Worm (Caenorhabditis elegans): ENCODE results near the gene nuc-1.
A peak's percentile ranks its signal among the peaks of the same experiment; 100 is the strongest.

The nuc-1 gene

DNA sequence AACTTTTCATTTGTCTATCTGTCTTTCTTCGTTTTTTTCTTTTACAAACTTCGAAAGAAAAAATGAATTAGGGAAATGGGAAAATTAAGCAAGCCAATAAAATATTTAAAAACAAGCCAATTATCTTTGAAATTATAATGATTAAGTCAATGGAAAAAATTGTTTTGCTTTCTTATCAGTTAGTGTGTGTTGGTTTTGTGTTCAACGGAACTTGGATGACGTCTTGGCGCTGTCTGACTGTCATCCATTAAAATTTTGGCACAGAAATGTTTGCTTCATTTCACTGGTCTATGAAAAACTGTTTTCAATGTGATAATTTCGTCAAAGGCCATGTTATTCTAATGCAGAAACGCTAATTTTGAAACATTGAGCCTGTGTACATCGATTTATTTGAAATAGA, 10.8 kb downstream of the nuc-1 start:
- TF ChIP-seq pqm-1 (tag; optimal IDR thresholded peaks at IDR 0.05) = peak; percentile 46
- peak; percentile 66 for TF ChIP-seq elt-2 (tag; optimal IDR thresholded peaks at IDR 0.05)
- no peak for TF ChIP-seq aly-2 (tag; optimal IDR thresholded peaks at IDR 0.05)

DNA sequence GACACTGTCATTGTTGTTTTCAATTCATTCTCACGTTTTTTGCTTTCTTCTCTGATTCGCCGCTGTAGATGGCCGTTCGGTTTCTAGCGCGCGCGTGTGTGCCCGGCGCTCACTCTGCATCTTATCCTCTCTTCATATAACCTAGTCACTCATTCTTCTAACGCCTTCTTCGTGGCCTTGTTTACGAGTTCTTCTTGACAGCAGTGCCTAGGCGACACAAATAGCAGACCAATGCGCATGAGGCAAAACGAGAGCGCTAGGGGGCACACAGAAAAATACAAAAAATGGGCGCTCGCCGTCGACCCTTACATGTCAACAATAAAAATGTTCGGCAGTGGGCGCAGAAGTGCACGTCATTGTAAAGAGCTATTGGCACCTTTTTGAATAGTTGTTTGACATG, 11.4 kb downstream of the nuc-1 start:
- TF ChIP-seq nhr-12 (tag; optimal IDR thresholded peaks at IDR 0.05) (no peak), elt-2 (tag; optimal IDR thresholded peaks at IDR 0.05) (peak; percentile 47), elt-3 (tag; optimal IDR thresholded peaks at IDR 0.05) (no peak), pha-4 (tag; optimal IDR thresholded peaks at IDR 0.05) (peak; percentile 91), lin-39 (tag; optimal IDR thresholded peaks at IDR 0.05) (peak; percentile 75), ceh-82 (tag; optimal IDR thresholded peaks at IDR 0.05) (no peak), aly-2 (tag; optimal IDR thresholded peaks at IDR 0.05) (no peak), nhr-28 (tag; optimal IDR thresholded peaks at IDR 0.05) (no peak), ama-1 (optimal IDR thresholded peaks at IDR 0.05) (peak; percentile 34), nhr-43 (tag; optimal IDR thresholded peaks at IDR 0.05; ENCODE audit: poor library complexity, severe bottlenecking) (peak; percentile 22), elt-1 (tag; optimal IDR thresholded peaks at IDR 0.05) (peak; percentile 33), mdl-1 (tag; optimal IDR thresholded peaks at IDR 0.05) (peak; percentile 57), nhr-77 (tag; optimal IDR thresholded peaks at IDR 0.05) (no peak), pqm-1 (tag; optimal IDR thresholded peaks at IDR 0.05) (peak; percentile 24), fkh-10 (GFP tag; optimal IDR thresholded peaks at IDR 0.05) (no peak), nhr-67 (tag; optimal IDR thresholded peaks at IDR 0.05) (no peak), jun-1 (tag; optimal IDR thresholded peaks at IDR 0.05) (peak; percentile 74), snpc-4 (tag; optimal IDR thresholded peaks at IDR 0.05) (no peak), fos-1 (tag; optimal IDR thresholded peaks at IDR 0.05) (no peak), ceh-28 (tag; optimal IDR thresholded peaks at IDR 0.05) (peak; percentile 42), nfya-1 (tag; optimal IDR thresholded peaks at IDR 0.05; ENCODE audit: insufficient read depth) (peak; percentile 84), ztf-4 (tag; optimal IDR thresholded peaks at IDR 0.05) (no peak), ztf-11 (tag; optimal IDR thresholded peaks at IDR 0.05) (no peak), nhr-23 (tag; optimal IDR thresholded peaks at IDR 0.05) (peak; percentile 63), nhr-25 (tag; optimal IDR thresholded peaks at IDR 0.05) (peak; percentile 94), egl-5 (tag; optimal IDR thresholded peaks at IDR 0.05) (peak; percentile 43), mml-1 (tag; optimal IDR thresholded peaks at IDR 0.05) (no peak), hmg-11 (tag; optimal IDR thresholded peaks at IDR 0.05) (peak; percentile 54), R02D3.7 (tag; optimal IDR thresholded peaks at IDR 0.05) (no peak), unc-62 (GFP tag; optimal IDR thresholded peaks at IDR 0.05) (peak; percentile 62), lin-15B (tag; optimal IDR thresholded peaks at IDR 0.05) (no peak), sea-2 (GFP tag; optimal IDR thresholded peaks at IDR 0.05) (no peak)

DNA sequence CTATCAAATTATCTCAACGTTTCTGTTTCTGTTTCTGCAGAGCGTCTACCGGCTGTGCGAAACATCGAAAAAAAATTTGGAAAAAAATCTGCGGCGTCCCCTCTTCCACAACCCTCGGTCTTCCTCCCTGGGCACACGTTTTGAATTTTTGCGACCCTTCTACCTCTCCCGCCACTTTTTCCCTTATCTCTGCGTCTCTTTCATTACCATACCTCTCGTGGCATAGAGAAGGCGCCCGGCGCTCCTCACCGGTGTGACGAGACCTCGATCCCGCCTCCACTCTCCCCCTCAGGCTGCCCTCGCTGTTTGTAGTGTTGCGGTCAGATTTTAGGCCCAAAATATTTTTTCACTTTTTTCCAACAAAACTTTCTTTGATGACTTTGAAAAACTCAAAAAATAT, 12.7 kb downstream of the nuc-1 start:
- TF ChIP-seq lin-39 (tag; optimal IDR thresholded peaks at IDR 0.05) (no peak), ama-1 (optimal IDR thresholded peaks at IDR 0.05) (peak; percentile 48), jun-1 (tag; optimal IDR thresholded peaks at IDR 0.05) (no peak), nfya-1 (tag; optimal IDR thresholded peaks at IDR 0.05; ENCODE audit: insufficient read depth) (peak; percentile 54), elt-1 (tag; optimal IDR thresholded peaks at IDR 0.05) (no peak), egl-5 (tag; optimal IDR thresholded peaks at IDR 0.05) (peak; percentile 38), sea-2 (GFP tag; optimal IDR thresholded peaks at IDR 0.05) (no peak), elt-2 (tag; optimal IDR thresholded peaks at IDR 0.05) (peak; percentile 21), fkh-10 (GFP tag; optimal IDR thresholded peaks at IDR 0.05) (no peak), ceh-16 (tag; optimal IDR thresholded peaks at IDR 0.05) (no peak), pha-4 (tag; optimal IDR thresholded peaks at IDR 0.05) (peak; percentile 20), nhr-43 (tag; optimal IDR thresholded peaks at IDR 0.05; ENCODE audit: poor library complexity, severe bottlenecking) (no peak), nhr-25 (tag; optimal IDR thresholded peaks at IDR 0.05) (peak; percentile 70), pqm-1 (tag; optimal IDR thresholded peaks at IDR 0.05) (peak; percentile 25)

DNA sequence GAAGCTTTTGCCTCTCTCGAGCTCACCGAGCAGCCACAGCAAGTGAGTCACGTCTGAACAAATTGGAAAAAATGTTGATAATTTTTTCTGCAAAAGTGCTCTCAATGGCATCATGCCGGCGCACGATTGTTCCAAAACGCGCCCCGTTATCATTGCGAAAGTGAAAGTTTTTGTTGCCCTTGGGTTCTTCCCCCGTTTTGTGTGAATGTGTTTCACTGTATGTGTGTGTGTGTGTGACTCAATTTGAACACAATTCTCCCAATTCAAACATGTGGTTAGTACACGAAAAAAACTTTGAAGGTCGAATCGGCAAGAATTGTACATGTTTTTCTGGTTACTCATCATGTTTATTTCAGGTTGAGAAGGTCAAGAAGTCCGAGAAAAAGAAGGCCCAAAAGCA, 13.4 kb downstream of the nuc-1 start:
- TF ChIP-seq zag-1 (tag; optimal IDR thresholded peaks at IDR 0.05) (no peak), nhr-25 (tag; optimal IDR thresholded peaks at IDR 0.05) (peak; percentile 90), elt-2 (tag; optimal IDR thresholded peaks at IDR 0.05) (peak; percentile 83), elt-3 (tag; optimal IDR thresholded peaks at IDR 0.05) (peak in 1 of 3 experiments; percentile 61), jun-1 (tag; optimal IDR thresholded peaks at IDR 0.05) (peak; percentile 20), skn-1 (tag; optimal IDR thresholded peaks at IDR 0.05) (no peak), ama-1 (optimal IDR thresholded peaks at IDR 0.05) (no peak), eor-1 (tag; optimal IDR thresholded peaks at IDR 0.05) (no peak), daf-12 (tag; optimal IDR thresholded peaks at IDR 0.05) (no peak), ceh-9 (tag; optimal IDR thresholded peaks at IDR 0.05) (no peak), R02D3.7 (tag; optimal IDR thresholded peaks at IDR 0.05) (no peak), egl-27 (tag; optimal IDR thresholded peaks at IDR 0.05) (no peak), fos-1 (tag; optimal IDR thresholded peaks at IDR 0.05) (no peak), lin-39 (tag; optimal IDR thresholded peaks at IDR 0.05) (no peak), unc-39 (tag; optimal IDR thresholded peaks at IDR 0.05) (no peak), unc-62 (GFP tag; optimal IDR thresholded peaks at IDR 0.05) (no peak), tbx-2 (tag; optimal IDR thresholded peaks at IDR 0.05) (no peak), elt-1 (tag; optimal IDR thresholded peaks at IDR 0.05) (no peak), nfya-1 (tag; optimal IDR thresholded peaks at IDR 0.05; ENCODE audit: insufficient read depth) (no peak), ceh-16 (tag; optimal IDR thresholded peaks at IDR 0.05) (no peak), ceh-28 (tag; optimal IDR thresholded peaks at IDR 0.05) (no peak), nhr-76 (tag; optimal IDR thresholded peaks at IDR 0.05) (no peak), sea-2 (GFP tag; optimal IDR thresholded peaks at IDR 0.05) (no peak), nhr-43 (tag; optimal IDR thresholded peaks at IDR 0.05; ENCODE audit: poor library complexity, severe bottlenecking) (peak; percentile 3), lin-15B (tag; optimal IDR thresholded peaks at IDR 0.05) (no peak), nhr-237 (tag; optimal IDR thresholded peaks at IDR 0.05) (no peak), lsy-12 (tag; optimal IDR thresholded peaks at IDR 0.05) (no peak), pha-4 (tag; optimal IDR thresholded peaks at IDR 0.05) (peak; percentile 58), ceh-82 (tag; optimal IDR thresholded peaks at IDR 0.05) (no peak)
